Fruit fly (Drosophila melanogaster): ENCODE measurements around the gene CG8135.

The CG8135 gene

dm6 chr3R:9404104-9404512 lies at the start of gene CG8135, which contains the start of the genes CG9356 and BBIP1:
Gene CG8135 (plus strand): TSS chr3R:9404385.
Gene CG9356 (minus strand): TSS chr3R:9404269.
Gene BBIP1 (plus strand): TSS chr3R:9404385.
- peak; percentile 65 for TF ChIP-seq noc (tag; optimal IDR thresholded peaks at IDR 0.05)

- no peak for TF ChIP-seq noc (tag; optimal IDR thresholded peaks at IDR 0.05)
Observed at dm6 chr3R:9355195-9355594, 49.0 kb upstream of the CG8135 start, which contains the start of gene CG43675. Gene CG43675 (plus strand): TSS chr3R:9355495.

dm6 chr3R:9359393-9359792 lies 44.8 kb upstream of the CG8135 start:
- TF ChIP-seq noc (tag; optimal IDR thresholded peaks at IDR 0.05), result no peak

dm6 chr3R:9363066-9363719 lies 41.0 kb upstream of the CG8135 start, which contains the start of gene CG18473:
Gene CG18473 (plus strand): TSS chr3R:9363305.
- TF ChIP-seq noc (tag; optimal IDR thresholded peaks at IDR 0.05), result no peak

dm6 chr3R:9365121-9365520 lies 39.1 kb upstream of the CG8135 start, which contains the start of gene Srr:
Gene Srr (plus strand): TSS chr3R:9365398.
- TF ChIP-seq noc (tag; optimal IDR thresholded peaks at IDR 0.05), result no peak

- TF ChIP-seq noc (tag; optimal IDR thresholded peaks at IDR 0.05), result peak; percentile 27
Observed at dm6 chr3R:9365893-9366500, 38.2 kb upstream of the CG8135 start.

- peak; percentile 66 for TF ChIP-seq noc (tag; optimal IDR thresholded peaks at IDR 0.05)
Observed at dm6 chr3R:9370413-9370812, 33.8 kb upstream of the CG8135 start.

dm6 chr3R:9376789-9377188 lies 27.4 kb upstream of the CG8135 start:
- no peak for TF ChIP-seq noc (tag; optimal IDR thresholded peaks at IDR 0.05)

- TF ChIP-seq noc (tag; optimal IDR thresholded peaks at IDR 0.05), result peak; percentile 52
Observed at dm6 chr3R:9378644-9379411, 25.4 kb upstream of the CG8135 start.

dm6 chr3R:9380970-9381369 lies 23.2 kb upstream of the CG8135 start:
- TF ChIP-seq noc (tag; optimal IDR thresholded peaks at IDR 0.05), result no peak

dm6 chr3R:9385987-9386386 lies 18.2 kb upstream of the CG8135 start:
- TF ChIP-seq noc (tag; optimal IDR thresholded peaks at IDR 0.05), result no peak

dm6 chr3R:9387634-9388033 lies 16.6 kb upstream of the CG8135 start:
- no peak for TF ChIP-seq noc (tag; optimal IDR thresholded peaks at IDR 0.05)

- TF ChIP-seq noc (tag; optimal IDR thresholded peaks at IDR 0.05), result no peak
Observed at dm6 chr3R:9388321-9388720, 15.9 kb upstream of the CG8135 start.

dm6 chr3R:9388972-9389371 lies 15.2 kb upstream of the CG8135 start:
- no peak for TF ChIP-seq noc (tag; optimal IDR thresholded peaks at IDR 0.05)

dm6 chr3R:9390201-9390600 lies 14.0 kb upstream of the CG8135 start:
- no peak for TF ChIP-seq noc (tag; optimal IDR thresholded peaks at IDR 0.05)

- no peak for TF ChIP-seq noc (tag; optimal IDR thresholded peaks at IDR 0.05)
Observed at dm6 chr3R:9392421-9392820, 11.8 kb upstream of the CG8135 start.

Data from whole organism, larva.